Fruit fly (Drosophila melanogaster): ENCODE results near the gene Wdr82.

Wdr82 gene

DNA sequence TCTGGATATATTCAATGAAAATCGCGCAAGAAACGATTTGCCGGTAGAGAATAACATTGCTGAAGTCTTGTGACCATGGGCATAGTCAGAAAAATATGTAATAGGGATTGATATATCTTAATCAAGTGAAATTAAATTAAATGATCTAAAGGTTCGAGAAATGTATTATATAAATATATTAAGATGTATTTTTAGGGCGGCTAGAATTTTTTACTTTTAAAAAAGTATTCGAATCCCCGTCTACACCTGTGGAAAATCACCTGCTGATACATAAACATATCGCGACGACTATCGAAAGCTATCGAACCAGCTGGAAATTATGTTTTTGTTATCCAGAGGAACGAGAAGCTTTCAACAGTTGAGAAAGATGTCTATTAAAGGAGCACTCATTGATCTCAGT is 2.5 kb downstream of the Wdr82 start, which contains the start of the genes CG13390 and CG17294 (continued):
- TF ChIP-seq Optix (GFP tag; IDR thresholded peaks at IDR 0.05), result peak; percentile 96
- peak; percentile 91 for TF ChIP-seq TFAM (GFP tag; optimal IDR thresholded peaks at IDR 0.05)
- peak; percentile 87 for TF ChIP-seq CHES-1-like (GFP tag; optimal IDR thresholded peaks at IDR 0.05)
- peak; percentile 100 for TF ChIP-seq CG34422 (GFP tag; IDR thresholded peaks at IDR 0.05)
- TF ChIP-seq Sox102F (GFP tag; optimal IDR thresholded peaks at IDR 0.05), result peak; percentile 100
- TF ChIP-seq CG3407 (GFP tag; optimal IDR thresholded peaks at IDR 0.05), result peak; percentile 97
- peak; percentile 100 for TF ChIP-seq Ssrp (tag; optimal IDR thresholded peaks at IDR 0.05)
- peak; percentile 99 for TF ChIP-seq ro (GFP tag; IDR thresholded peaks at IDR 0.05)
- TF ChIP-seq ham (GFP tag; IDR thresholded peaks at IDR 0.05), result peak; percentile 99
- peak; percentile 91 for TF ChIP-seq Nf-YB (GFP tag; optimal IDR thresholded peaks at IDR 0.05)
- TF ChIP-seq gcm (GFP tag; optimal IDR thresholded peaks at IDR 0.05), result peak; percentile 99
- peak; percentile 98 for TF ChIP-seq tio (GFP tag; optimal IDR thresholded peaks at IDR 0.05)
- peak; percentile 99 for TF ChIP-seq MTF-1 (GFP tag; optimal IDR thresholded peaks at IDR 0.05; ENCODE audit: borderline replicate concordance)
- TF ChIP-seq CG10274 (GFP tag; optimal IDR thresholded peaks at IDR 0.05), result peak; percentile 94
- peak; percentile 96 for TF ChIP-seq CG12744 (GFP tag; optimal IDR thresholded peaks at IDR 0.05)
- peak; percentile 63 for TF ChIP-seq vnd (GFP tag; IDR thresholded peaks at IDR 0.05; ENCODE audit: partially characterized antibody)
- peak; percentile 92 for TF ChIP-seq Deaf1 (tag; optimal IDR thresholded peaks at IDR 0.05)
- TF ChIP-seq Asciz (GFP tag; optimal IDR thresholded peaks at IDR 0.05), result peak; percentile 99
- peak; percentile 99 for TF ChIP-seq CG6689 (GFP tag; IDR thresholded peaks at IDR 0.05)
- TF ChIP-seq dan (GFP tag; IDR thresholded peaks at IDR 0.05), result peak; percentile 97
- TF ChIP-seq Mes4 (GFP tag; optimal IDR thresholded peaks at IDR 0.05), result peak; percentile 84
- TF ChIP-seq CG8765 (GFP tag; IDR thresholded peaks at IDR 0.05), result peak; percentile 99
- peak in 1 of 3 experiments; percentile 98 for TF ChIP-seq Stat92E (GFP tag; optimal IDR thresholded peaks at IDR 0.05)
- peak; percentile 99 for TF ChIP-seq dmrt11E (tag; optimal IDR thresholded peaks at IDR 0.05)
- TF ChIP-seq odd (GFP tag; optimal IDR thresholded peaks at IDR 0.05), result peak; percentile 99
- TF ChIP-seq Side (GFP tag; optimal IDR thresholded peaks at IDR 0.05), result peak; percentile 93
- peak; percentile 36 for TF ChIP-seq Neu2 (GFP tag; optimal IDR thresholded peaks at IDR 0.05; ENCODE audit: borderline replicate concordance)
- TF ChIP-seq CG17328 (GFP tag; IDR thresholded peaks at IDR 0.05), result peak; percentile 100
- peak; percentile 98 for TF ChIP-seq CG8290 (GFP tag; optimal IDR thresholded peaks at IDR 0.05)
- peak; percentile 96 to 98 for TF ChIP-seq CG8290 (tag; optimal IDR thresholded peaks at IDR 0.05)
- TF ChIP-seq chn (GFP tag; optimal IDR thresholded peaks at IDR 0.05), result peak; percentile 96
- peak; percentile 99 for TF ChIP-seq CG9215 (GFP tag; IDR thresholded peaks at IDR 0.05)
- peak; percentile 98 for TF ChIP-seq fd64A (GFP tag; optimal IDR thresholded peaks at IDR 0.05)
- peak; percentile 99 for TF ChIP-seq ara (GFP tag; IDR thresholded peaks at IDR 0.05)
- peak; percentile 92 for TF ChIP-seq grn (GFP tag; optimal IDR thresholded peaks at IDR 0.05)
- peak; percentile 99 for TF ChIP-seq lmd (GFP tag; IDR thresholded peaks at IDR 0.05)
- TF ChIP-seq h (optimal IDR thresholded peaks at IDR 0.05), result no peak
- peak; percentile 87 for TF ChIP-seq CG7928 (GFP tag; optimal IDR thresholded peaks at IDR 0.05)
- peak; percentile 99 for TF ChIP-seq Sox100B (GFP tag; optimal IDR thresholded peaks at IDR 0.05)
- no peak for TF ChIP-seq Trl (optimal IDR thresholded peaks at IDR 0.05)
- peak; percentile 92 for TF ChIP-seq Trl (GFP tag; optimal IDR thresholded peaks at IDR 0.05)
- peak; percentile 98 for TF ChIP-seq ATbp (GFP tag; optimal IDR thresholded peaks at IDR 0.05)
- TF ChIP-seq Poxn (GFP tag; IDR thresholded peaks at IDR 0.05), result peak; percentile 99
- peak; percentile 71 for TF ChIP-seq CG3163 (GFP tag; optimal IDR thresholded peaks at IDR 0.05)
- peak; percentile 100 for TF ChIP-seq so (GFP tag; IDR thresholded peaks at IDR 0.05)
- peak; percentile 99 for TF ChIP-seq Med (GFP tag)
- TF ChIP-seq Sry-β (GFP tag; optimal IDR thresholded peaks at IDR 0.05), result peak; percentile 76
- peak; percentile 97 for TF ChIP-seq mam (GFP tag; optimal IDR thresholded peaks at IDR 0.05)
- peak; percentile 99 for TF ChIP-seq onecut (GFP tag; IDR thresholded peaks at IDR 0.05)
- TF ChIP-seq twi (tag; optimal IDR thresholded peaks at IDR 0.05), result peak; percentile 99
- peak; percentile 100 for TF ChIP-seq CG31441 (GFP tag; IDR thresholded peaks at IDR 0.05)
- peak; percentile 79 for TF ChIP-seq Dip2 (GFP tag; IDR thresholded peaks at IDR 0.05)

All from whole organism, embryonic.